Fruit fly (Drosophila melanogaster): ENCODE measurements around the gene CG9215.

The CG9215 gene

dm6 chrX:15593477-15594229 is 11.0 kb upstream of the CG9215 start, which contains the start of gene Chsy (continued):
- TF ChIP-seq Elba2 (GFP tag; optimal IDR thresholded peaks at IDR 0.05) = peak; percentile 1
- no peak for TF ChIP-seq Mad (GFP tag; optimal IDR thresholded peaks at IDR 0.05)
- TF ChIP-seq stc (GFP tag; IDR thresholded peaks at IDR 0.05) = 0 out of 2 replicates have a peak, but pooled peaks have one; percentile 20
- TF ChIP-seq Sin3A (optimal IDR thresholded peaks at IDR 0.05) = no peak
- no peak for TF ChIP-seq pzg (GFP tag; optimal IDR thresholded peaks at IDR 0.05)
- peak; percentile 27 for TF ChIP-seq CG14710 (tag; optimal IDR thresholded peaks at IDR 0.05)
- TF ChIP-seq NK7.1 (GFP tag; optimal IDR thresholded peaks at IDR 0.05) = no peak
- TF ChIP-seq CG3995 (GFP tag; optimal IDR thresholded peaks at IDR 0.05) = peak; percentile 95
- TF ChIP-seq slou (GFP tag; optimal IDR thresholded peaks at IDR 0.05) = no peak
- TF ChIP-seq CG9437 (GFP tag; optimal IDR thresholded peaks at IDR 0.05) = peak; percentile 60
- TF ChIP-seq sima (GFP tag; optimal IDR thresholded peaks at IDR 0.05) = no peak
- no peak for TF ChIP-seq CG1603 (tag; optimal IDR thresholded peaks at IDR 0.05)
- TF ChIP-seq CG17328 (GFP tag; IDR thresholded peaks at IDR 0.05) = no peak
- no peak for TF ChIP-seq CG8290 (GFP tag; optimal IDR thresholded peaks at IDR 0.05)
- TF ChIP-seq CG8290 (tag; optimal IDR thresholded peaks at IDR 0.05) = no peak
- no peak for TF ChIP-seq Neu2 (GFP tag; optimal IDR thresholded peaks at IDR 0.05; ENCODE audit: borderline replicate concordance)
- TF ChIP-seq ssp (GFP tag; IDR thresholded peaks at IDR 0.05) = no peak
- TF ChIP-seq ERR (GFP tag; optimal IDR thresholded peaks at IDR 0.05) = no peak
- TF ChIP-seq shn (GFP tag; optimal IDR thresholded peaks at IDR 0.05) = no peak
- TF ChIP-seq Gsc (GFP tag; IDR thresholded peaks at IDR 0.05) = no peak
- no peak for TF ChIP-seq unc-4 (GFP tag; IDR thresholded peaks at IDR 0.05; ENCODE audit: partially characterized antibody)
- peak; percentile 12 for TF ChIP-seq phol (tag; optimal IDR thresholded peaks at IDR 0.05)
- TF ChIP-seq GATAe (GFP tag; conservative IDR thresholded peaks at IDR 0.05) = no peak
- TF ChIP-seq B-H2 (GFP tag; optimal IDR thresholded peaks at IDR 0.05) = no peak
- no peak for TF ChIP-seq Hey (tag; optimal IDR thresholded peaks at IDR 0.05)
- no peak for TF ChIP-seq CG9609 (GFP tag; optimal IDR thresholded peaks at IDR 0.05)
- no peak for TF ChIP-seq cato (GFP tag; optimal IDR thresholded peaks at IDR 0.05; ENCODE audit: borderline replicate concordance)
- 0 out of 2 replicates have a peak, but pooled peaks have one; percentile 8 for TF ChIP-seq CG7372 (GFP tag; IDR thresholded peaks at IDR 0.05)
- TF ChIP-seq tgo (GFP tag; IDR thresholded peaks at IDR 0.05) = peak; percentile 18; the same call in 1 of the 3 replicates
- no peak for TF ChIP-seq kni (GFP tag; optimal IDR thresholded peaks at IDR 0.05)
- no peak for TF ChIP-seq CG13894 (tag; optimal IDR thresholded peaks at IDR 0.05)
- TF ChIP-seq Hand (GFP tag; optimal IDR thresholded peaks at IDR 0.05) = no peak
- no peak for TF ChIP-seq Rx (GFP tag; IDR thresholded peaks at IDR 0.05)
- no peak for TF ChIP-seq CG6791 (GFP tag; IDR thresholded peaks at IDR 0.05; ENCODE audit: partially characterized antibody)
- TF ChIP-seq CoRest (tag; optimal IDR thresholded peaks at IDR 0.05) = peak; percentile 44
- no peak for TF ChIP-seq fd3F (GFP tag; optimal IDR thresholded peaks at IDR 0.05)
- TF ChIP-seq crol (GFP tag; IDR thresholded peaks at IDR 0.05) = no peak
- TF ChIP-seq CG8478 (optimal IDR thresholded peaks at IDR 0.05) = no peak
- TF ChIP-seq E2f1 (GFP tag; IDR thresholded peaks at IDR 0.05) = no peak
- TF ChIP-seq emc (GFP tag; optimal IDR thresholded peaks at IDR 0.05) = no peak
- peak; percentile 6 for TF ChIP-seq CG13775 (GFP tag; optimal IDR thresholded peaks at IDR 0.05)
- no peak for TF ChIP-seq Dll (GFP tag; IDR thresholded peaks at IDR 0.05; ENCODE audit: partially characterized antibody)
- no peak for TF ChIP-seq gro (GFP tag; optimal IDR thresholded peaks at IDR 0.05)
- no peak for TF ChIP-seq zen (tag; optimal IDR thresholded peaks at IDR 0.05)
- no peak for TF ChIP-seq klu (GFP tag; IDR thresholded peaks at IDR 0.05)
- TF ChIP-seq rib (GFP tag; IDR thresholded peaks at IDR 0.05) = no peak; the same call in 1 of the 2 replicates
- TF ChIP-seq CG18619 (GFP tag; optimal IDR thresholded peaks at IDR 0.05) = peak; percentile 35
- no peak for TF ChIP-seq bbx (GFP tag; IDR thresholded peaks at IDR 0.05; ENCODE audit: partially characterized antibody)
- no peak for TF ChIP-seq aop (GFP tag; IDR thresholded peaks at IDR 0.05)
- TF ChIP-seq corto (GFP tag; optimal IDR thresholded peaks at IDR 0.05) = no peak
- no peak for TF ChIP-seq sna (GFP tag; IDR thresholded peaks at IDR 0.05; ENCODE audit: partially characterized antibody)

All from whole organism, embryonic.